Worm (Caenorhabditis elegans): ENCODE results near the gene osm-7.

DNA sequence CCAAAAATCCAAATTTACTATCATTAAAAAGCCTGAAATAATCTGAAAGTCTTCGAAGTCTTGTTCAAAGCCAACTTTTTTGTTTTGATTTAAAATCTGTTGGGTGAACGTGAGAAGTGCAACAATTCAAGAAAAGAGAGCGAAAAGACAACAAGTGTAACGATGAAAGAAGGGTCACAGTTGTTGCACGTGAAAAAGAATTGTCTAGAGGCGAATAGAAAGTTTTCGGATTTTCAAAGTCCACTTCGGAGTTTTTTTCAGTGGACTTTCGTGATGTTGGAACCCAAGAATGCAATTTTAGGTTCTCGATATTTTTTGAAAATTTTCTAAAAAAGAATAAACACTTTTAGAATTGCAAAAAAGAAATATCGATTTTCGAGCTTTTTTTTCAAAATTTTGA lies 26.0 kb upstream of the osm-7 start:
- TF ChIP-seq snpc-4 (tag; optimal IDR thresholded peaks at IDR 0.05) (no peak), bed-3 (GFP tag; optimal IDR thresholded peaks at IDR 0.05) (no peak), lin-13 (tag; optimal IDR thresholded peaks at IDR 0.05) (no peak)

Data from whole organism, mixed stage, embryonic.